Worm (Caenorhabditis elegans) whole organism, L2 larva: ENCODE results near the gene best-9.

Experiments used
- C34F6.9 ChIP-seq: fragments of 150-350 bp; optimal IDR thresholded peaks from 2 replicates; lab custom pipeline; 2014; ENCODE audit warnings: missing biosample characterization, missing genetic modification characterization
- ceh-16 ChIP-seq: fragments of 150-350 bp; optimal IDR thresholded peaks from 2 replicates; lab custom pipeline; 2014; ENCODE audit warnings: missing biosample characterization, missing genetic modification characterization
- ceh-82 ChIP-seq: fragments of 150-350 bp; optimal IDR thresholded peaks from 2 replicates; lab custom pipeline; 2014; ENCODE audit warnings: missing biosample characterization, missing genetic modification characterization
- elt-3 ChIP-seq: sonication (generic microtip); optimal IDR thresholded peaks from 2 replicates; lab custom pipeline; 2017; ENCODE audit warnings: missing biosample characterization, missing genetic modification characterization
- lin-11 ChIP-seq: fragments of 150-350 bp; sonication (generic microtip); optimal IDR thresholded peaks from 2 replicates; lab custom pipeline; 2014; ENCODE audit warnings: missing biosample characterization, missing genetic modification characterization, inconsistent platforms, mixed read lengths
- lsy-2 ChIP-seq, 2 experiments: fragments of 150-350 bp in 1 of 2; sonication (generic microtip) in 1 of 2; optimal IDR thresholded peaks; 2 replicates each; lab custom pipeline; 2014 to 2017; ENCODE audit warnings: missing biosample characterization in 2 of 2, missing genetic modification characterization in 2 of 2
- nhr-10 ChIP-seq: sonication (generic microtip); optimal IDR thresholded peaks from 2 replicates; lab custom pipeline; 2017; ENCODE audit warnings: missing biosample characterization, missing genetic modification characterization
- snpc-4 ChIP-seq: fragments of 150-350 bp; optimal IDR thresholded peaks from 2 replicates; lab custom pipeline; 2014; ENCODE audit warnings: missing biosample characterization, missing genetic modification characterization
- unc-39 ChIP-seq: fragments of 150-350 bp; optimal IDR thresholded peaks from 2 replicates; lab custom pipeline; 2014; ENCODE audit warnings: missing biosample characterization, missing genetic modification characterization
- unc-62 ChIP-seq: fragments of 150-350 bp; optimal IDR thresholded peaks from 2 replicates; lab custom pipeline; 2014; ENCODE audit warnings: missing biosample characterization, missing genetic modification reagents, missing genetic modification characterization
- ztf-11 ChIP-seq: sonication (generic microtip); optimal IDR thresholded peaks from 2 replicates; lab custom pipeline; 2017; ENCODE audit warnings: missing biosample characterization, missing genetic modification characterization

ce11 chrIV:6522305-6522917 is 38.1 kb upstream of the best-9 start, which contains the start of gene ddi-1:
- TF ChIP-seq ztf-11 (tag; lab: Kevin White, UChicago) (no peak), lin-11 (no peak), ceh-16 (tag; lab: Kevin White, UChicago) (no peak), lsy-2 (tag; optimal IDR thresholded peaks at IDR 0.05; lab: Kevin White, UChicago) (no peak), unc-62 (GFP tag; lab: Kevin White, UChicago) (no peak), nhr-10 (tag; lab: Kevin White, UChicago) (no peak), C34F6.9 (tag; lab: Kevin White, UChicago) (no peak), elt-3 (tag; lab: Kevin White, UChicago) (no peak), snpc-4 (tag; lab: Kevin White, UChicago) (no peak), unc-39 (tag; lab: Kevin White, UChicago) (no peak), ceh-82 (no peak)
